Worm (Caenorhabditis elegans) whole organism, mixed stage, embryonic: Measurements from ENCODE around the gene grl-14.

Experiments
- ceh-39 ChIP-seq: fragments of 150-350 bp; optimal IDR thresholded peaks from 2 replicates; lab custom pipeline; 2014; ENCODE audit warnings: missing biosample characterization, missing genetic modification characterization
- ces-1 ChIP-seq: fragments of 150-350 bp; optimal IDR thresholded peaks from 2 replicates; lab custom pipeline; 2014; ENCODE audit warnings: missing biosample characterization, missing genetic modification reagents, missing genetic modification characterization
- drap-1 ChIP-seq: fragments of 200-800 bp; sonication (Bioruptor generic); optimal IDR thresholded peaks from 3 replicates; lab custom pipeline; 2018; ENCODE audit warnings: mild to moderate bottlenecking, missing genetic modification characterization, missing compliant biosample characterization
- elt-1 ChIP-seq: sonication (generic microtip); optimal IDR thresholded peaks from 2 replicates; lab custom pipeline; 2017; ENCODE audit warnings: missing genetic modification characterization, mild to moderate bottlenecking, missing compliant biosample characterization, antibody characterized with exemption, moderate library complexity, borderline replicate concordance; ENCODE audit not compliant: insufficient read depth
- elt-3 ChIP-seq: fragments of 150-350 bp; optimal IDR thresholded peaks from 2 replicates; lab custom pipeline; 2014; ENCODE audit warnings: missing biosample characterization, missing genetic modification characterization
- mab-5 ChIP-seq: fragments of 150-350 bp; optimal IDR thresholded peaks from 2 replicates; lab custom pipeline; 2014; ENCODE audit warnings: missing biosample characterization, missing genetic modification characterization
- mep-1 ChIP-seq: fragments of 150-350 bp; optimal IDR thresholded peaks from 2 replicates; lab custom pipeline; 2017; ENCODE audit warnings: missing biosample characterization, missing genetic modification reagents, missing genetic modification characterization, inconsistent platforms
- nhr-12 ChIP-seq: fragments of 150-350 bp; optimal IDR thresholded peaks from 2 replicates; lab custom pipeline; 2014; ENCODE audit warnings: missing biosample characterization, missing genetic modification characterization
- nhr-237 ChIP-seq: fragments of 150-350 bp; optimal IDR thresholded peaks from 2 replicates; lab custom pipeline; 2014; ENCODE audit warnings: missing biosample characterization, missing genetic modification characterization
- nhr-28 ChIP-seq: fragments of 150-350 bp; optimal IDR thresholded peaks from 2 replicates; lab custom pipeline; 2014; ENCODE audit warnings: missing biosample characterization, missing genetic modification characterization
- tbx-8 ChIP-seq: fragments of 200-800 bp; sonication (Bioruptor generic); optimal IDR thresholded peaks from 2 replicates; lab custom pipeline; 2018; ENCODE audit warnings: mild to moderate bottlenecking, missing genetic modification characterization, moderate library complexity, missing compliant biosample characterization
- unc-39 ChIP-seq: fragments of 150-350 bp; optimal IDR thresholded peaks from 2 replicates; lab custom pipeline; 2014; ENCODE audit warnings: missing biosample characterization, missing genetic modification characterization
- unc-62 ChIP-seq: fragments of 150-350 bp; optimal IDR thresholded peaks from 2 replicates; lab custom pipeline; 2014; ENCODE audit warnings: missing biosample characterization, missing genetic modification reagents, missing genetic modification characterization
- ztf-11 ChIP-seq: fragments of 150-350 bp; optimal IDR thresholded peaks from 2 replicates; lab custom pipeline; 2014; ENCODE audit warnings: missing biosample characterization, missing genetic modification characterization

DNA sequence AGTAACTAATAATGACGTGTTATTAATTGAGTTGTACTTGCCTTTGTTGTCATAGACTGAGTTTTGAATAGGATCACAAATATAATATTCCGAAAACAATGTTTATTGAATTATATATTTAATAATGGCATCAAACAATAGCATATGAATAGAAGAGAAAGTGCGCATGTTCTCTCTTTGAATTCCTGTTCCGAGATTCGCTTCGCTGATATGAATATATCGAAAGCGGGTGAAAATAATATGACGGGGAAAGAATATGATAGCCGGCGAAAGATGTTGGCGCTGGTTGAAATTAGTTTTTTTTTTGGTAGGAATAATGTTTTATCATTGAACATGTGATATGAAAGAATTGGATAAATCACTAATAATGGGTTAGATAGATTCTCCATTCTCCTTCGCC, 5.3 kb upstream of the grl-14 start, which contains the start of gene T03D8.6:
- TF ChIP-seq elt-3 (tag; lab: Kevin White, UChicago) (no peak), ztf-11 (no peak), nhr-12 (tag; lab: Kevin White, UChicago) (no peak), nhr-237 (tag; lab: Kevin White, UChicago) (no peak), ces-1 (GFP tag; lab: Kevin White, UChicago) (peak; percentile 19), mab-5 (tag; lab: Kevin White, UChicago) (no peak), unc-39 (tag; lab: Kevin White, UChicago) (no peak), elt-1 (no peak), unc-62 (GFP tag; lab: Kevin White, UChicago) (no peak), drap-1 (no peak), mep-1 (tag; lab: Kevin White, UChicago) (no peak), nhr-28 (tag; lab: Kevin White, UChicago) (no peak), tbx-8 (GFP tag; lab: Kevin White, UChicago) (no peak), ceh-39 (tag; lab: Kevin White, UChicago) (no peak)
